Worm (Caenorhabditis elegans) whole organism, L4 larva: Measurements from ENCODE around the gene rict-1.
A peak's percentile ranks its signal among the peaks of the same experiment; 100 is the strongest.

ENCODE experiments used
- D1046.2 ChIP-seq: fragments of 200-800 bp; sonication (Bioruptor generic); IDR thresholded peaks from 2 replicates; pipeline ENCODE4 v1.3.6; 2022; ENCODE audit warnings: missing genetic modification characterization, missing compliant biosample characterization
- F10B5.3 ChIP-seq: sonication (generic microtip); optimal IDR thresholded peaks from 2 replicates; lab custom pipeline; 2016; ENCODE audit warnings: mild to moderate bottlenecking, missing genetic modification characterization, missing compliant biosample characterization
- T20F7.1 ChIP-seq: fragments of 200-800 bp; sonication (Bioruptor generic); optimal IDR thresholded peaks from 2 replicates; lab custom pipeline; 2018; ENCODE audit warnings: mild to moderate bottlenecking, missing genetic modification characterization, missing compliant biosample characterization
- aha-1 ChIP-seq: fragments of 150-350 bp; peaks from one replicate; lab custom pipeline; 2014; ENCODE audit warnings: missing biosample characterization, missing genetic modification characterization
- ama-1 ChIP-seq: fragments of 150-350 bp; optimal IDR thresholded peaks from 2 replicates; lab custom pipeline; 2014; ENCODE audit warnings: inconsistent platforms, mixed read lengths
- ceh-20 ChIP-seq: fragments of 200-800 bp; sonication (Bioruptor generic); IDR thresholded peaks from 2 replicates; pipeline ENCODE4 v1.3.6; 2022; ENCODE audit warnings: missing genetic modification reagents, missing genetic modification characterization, missing compliant biosample characterization
- ceh-28 ChIP-seq: fragments of 150-350 bp; optimal IDR thresholded peaks from 2 replicates; lab custom pipeline; 2014; ENCODE audit warnings: missing biosample characterization, missing genetic modification reagents, missing genetic modification characterization
- ceh-32 ChIP-seq: sonication (generic microtip); optimal IDR thresholded peaks from 2 replicates; lab custom pipeline; 2016; ENCODE audit warnings: mild to moderate bottlenecking, missing genetic modification characterization, missing compliant biosample characterization; ENCODE audit not compliant: poor library complexity
- ceh-44 ChIP-seq: fragments of 200-800 bp; sonication (Bioruptor generic); IDR thresholded peaks from 2 replicates; pipeline ENCODE4 v1.3.6; 2022; ENCODE audit warnings: missing genetic modification reagents, missing genetic modification characterization, missing compliant biosample characterization
- cey-2 ChIP-seq: sonication (generic microtip); optimal IDR thresholded peaks from 3 replicates; lab custom pipeline; 2017; ENCODE audit warnings: missing genetic modification characterization, mild to moderate bottlenecking, missing compliant biosample characterization, antibody characterized with exemption, borderline replicate concordance; ENCODE audit not compliant: insufficient read depth
- daf-12 ChIP-seq: fragments of 150-350 bp; optimal IDR thresholded peaks from 2 replicates; lab custom pipeline; 2014; ENCODE audit warnings: missing biosample characterization, missing genetic modification reagents, missing genetic modification characterization
- daf-16 ChIP-seq, 3 experiments: sonication (generic microtip); optimal IDR thresholded peaks; 2 replicates each; lab custom pipeline; 2016 to 2017; ENCODE audit warnings: missing genetic modification characterization in 3 of 3, missing genetic modification reagents in 3 of 3, mild to moderate bottlenecking in 2 of 3, missing compliant biosample characterization in 2 of 3, missing biosample characterization in 1 of 3, moderate library complexity in 1 of 3
- daf-19 ChIP-seq: fragments of 200-800 bp; sonication (Bioruptor generic); conservative IDR thresholded peaks from 2 replicates; pipeline ENCODE4 v1.3.6; 2022; ENCODE audit warnings: missing genetic modification characterization, missing compliant biosample characterization
- daf-8 ChIP-seq: fragments of 200-800 bp; sonication (Bioruptor generic); IDR thresholded peaks from 2 replicates; pipeline ENCODE4 v1.3.6; 2022; ENCODE audit warnings: missing genetic modification characterization, missing compliant biosample characterization
- dmd-6 ChIP-seq: fragments of 200-800 bp; sonication (Bioruptor generic); IDR thresholded peaks from 2 replicates; pipeline ENCODE4 v1.3.6; 2022; ENCODE audit warnings: missing genetic modification reagents, missing genetic modification characterization, missing compliant biosample characterization
- dve-1 ChIP-seq: sonication (generic microtip); optimal IDR thresholded peaks from 2 replicates; lab custom pipeline; 2017; ENCODE audit warnings: antibody characterized with exemption, mild to moderate bottlenecking, missing genetic modification characterization, missing compliant biosample characterization; ENCODE audit not compliant: insufficient read depth
- egl-43 ChIP-seq: fragments of 200-800 bp; sonication (Bioruptor generic); IDR thresholded peaks from 2 replicates; pipeline ENCODE4 v1.3.6; 2022; ENCODE audit warnings: missing genetic modification reagents, missing genetic modification characterization, missing compliant biosample characterization
- hif-1 ChIP-seq, 2 experiments: sonication (generic microtip); optimal IDR thresholded peaks; 2 replicates each; lab custom pipeline; 2016 to 2017; ENCODE audit warnings: missing compliant biosample characterization in 2 of 2, missing genetic modification characterization in 2 of 2, missing genetic modification reagents in 2 of 2, missing genotype in 2 of 2, mild to moderate bottlenecking in 1 of 2
- hlh-11 ChIP-seq: fragments of 200-800 bp; sonication (Bioruptor generic); optimal IDR thresholded peaks from 2 replicates; lab custom pipeline; 2018; ENCODE audit warnings: mild to moderate bottlenecking, missing genetic modification characterization, missing compliant biosample characterization
- hlh-30 ChIP-seq: sonication (generic microtip); optimal IDR thresholded peaks from 2 replicates; lab custom pipeline; 2017; ENCODE audit warnings: antibody characterized with exemption, mild to moderate bottlenecking, missing genetic modification characterization, missing compliant biosample characterization; ENCODE audit not compliant: insufficient read depth
- jun-1 ChIP-seq: fragments of 150-350 bp; optimal IDR thresholded peaks from 2 replicates; lab custom pipeline; 2014; ENCODE audit warnings: missing biosample characterization, missing genetic modification reagents, missing genetic modification characterization
- lim-7 ChIP-seq: fragments of 200-800 bp; sonication (Bioruptor generic); IDR thresholded peaks from 2 replicates; pipeline ENCODE4 v1.3.6; 2022; ENCODE audit warnings: missing genetic modification characterization, missing compliant biosample characterization
- lin-1 ChIP-seq: fragments of 200-800 bp; sonication (Bioruptor generic); IDR thresholded peaks from 2 replicates; pipeline ENCODE4 v1.3.6; 2022; ENCODE audit warnings: missing genetic modification reagents, missing genetic modification characterization, missing compliant biosample characterization
- lin-13 ChIP-seq: fragments of 150-350 bp; optimal IDR thresholded peaks from 2 replicates; lab custom pipeline; 2014; ENCODE audit warnings: missing biosample characterization, missing genetic modification reagents, missing genetic modification characterization
- lin-15B ChIP-seq: fragments of 150-350 bp; sonication (generic microtip); optimal IDR thresholded peaks from 3 replicates; lab custom pipeline; 2014; ENCODE audit warnings: missing biosample characterization, missing genetic modification characterization
- madf-5 ChIP-seq, 2 experiments: fragments of 200-800 bp; sonication (Bioruptor generic); IDR thresholded peaks; 2 replicates each; pipeline ENCODE4 v1.3.6; 2022; ENCODE audit warnings: missing compliant biosample characterization in 2 of 2, missing genetic modification characterization in 2 of 2
- mdl-1 ChIP-seq, 2 experiments: fragments of 150-350 bp in 1 of 2; sonication (generic microtip) in 1 of 2; optimal IDR thresholded peaks; 2 replicates each; lab custom pipeline; 2014 to 2017; ENCODE audit warnings: missing biosample characterization in 2 of 2, missing genetic modification characterization in 2 of 2
- mxl-2 ChIP-seq: fragments of 200-800 bp; sonication (Bioruptor generic); conservative IDR thresholded peaks from 2 replicates; pipeline ENCODE4 v1.3.6; 2022; ENCODE audit warnings: missing genetic modification reagents, missing genetic modification characterization, missing compliant biosample characterization
- nhr-111 ChIP-seq: fragments of 200-800 bp; sonication (Bioruptor generic); optimal IDR thresholded peaks from 2 replicates; lab custom pipeline; 2018; ENCODE audit warnings: mild to moderate bottlenecking, missing genetic modification characterization, missing compliant biosample characterization
- nhr-237 ChIP-seq: sonication (generic microtip); optimal IDR thresholded peaks from 2 replicates; lab custom pipeline; 2017; ENCODE audit warnings: missing biosample characterization, missing genetic modification characterization
- nhr-28 ChIP-seq: fragments of 150-350 bp; optimal IDR thresholded peaks from 2 replicates; lab custom pipeline; 2014; ENCODE audit warnings: missing biosample characterization, missing genetic modification characterization
- nhr-42 ChIP-seq: fragments of 200-800 bp; sonication (Bioruptor generic); IDR thresholded peaks from 2 replicates; pipeline ENCODE4 v1.3.6; 2022; ENCODE audit warnings: missing genetic modification characterization, missing compliant biosample characterization
- nhr-6 ChIP-seq: fragments of 150-350 bp; optimal IDR thresholded peaks from 2 replicates; lab custom pipeline; 2014; ENCODE audit warnings: missing biosample characterization, missing genetic modification characterization
- nhr-77 ChIP-seq: fragments of 150-350 bp; optimal IDR thresholded peaks from 2 replicates; lab custom pipeline; 2014; ENCODE audit warnings: missing biosample characterization, missing genetic modification characterization
- pha-4 ChIP-seq, 2 experiments: fragments of 150-350 bp in 1 of 2; fragments of 200-800 bp in 1 of 2; sonication (Bioruptor generic) in 1 of 2; IDR thresholded peaks in 1 of 2; optimal IDR thresholded peaks in 1 of 2; 2 replicates each; pipeline versions ENCODE4 v1.3.6 to Lab custom; 2014 to 2022; ENCODE audit warnings: missing genetic modification characterization in 2 of 2, missing genetic modification reagents in 2 of 2, missing biosample characterization in 1 of 2, missing compliant biosample characterization in 1 of 2
- rbr-2 ChIP-seq: sonication (generic microtip); optimal IDR thresholded peaks from 2 replicates; lab custom pipeline; 2016; ENCODE audit warnings: missing genotype, missing genetic modification characterization, missing compliant biosample characterization
- sdz-12 ChIP-seq: fragments of 200-800 bp; sonication (Bioruptor generic); optimal IDR thresholded peaks from 2 replicates; lab custom pipeline; 2018; ENCODE audit warnings: mild to moderate bottlenecking, missing genetic modification characterization, missing compliant biosample characterization
- set-16 ChIP-seq: fragments of 200-800 bp; sonication (Bioruptor generic); IDR thresholded peaks from 2 replicates; pipeline ENCODE4 v1.3.6; 2022; ENCODE audit warnings: missing genetic modification reagents, missing genetic modification characterization, missing compliant biosample characterization
- spr-1 ChIP-seq: sonication (generic microtip); optimal IDR thresholded peaks from 2 replicates; lab custom pipeline; 2016; ENCODE audit warnings: mild to moderate bottlenecking, missing genetic modification characterization, missing compliant biosample characterization
- unc-62 ChIP-seq, 3 experiments: fragments of 150-350 bp in 1 of 3; sonication (generic microtip); optimal IDR thresholded peaks in 2 of 3; peaks in 1 of 3; 1 replicate in 1 of 3; 2 replicates in 2 of 3; lab custom pipeline; 2014 to 2017; ENCODE audit warnings: missing biosample characterization in 3 of 3, missing genetic modification characterization in 3 of 3, missing genetic modification reagents in 3 of 3, missing genotype in 1 of 3
- zag-1 ChIP-seq: fragments of 150-350 bp; optimal IDR thresholded peaks from 2 replicates; lab custom pipeline; 2014; ENCODE audit warnings: missing biosample characterization, missing genetic modification characterization

rict-1 gene

DNA sequence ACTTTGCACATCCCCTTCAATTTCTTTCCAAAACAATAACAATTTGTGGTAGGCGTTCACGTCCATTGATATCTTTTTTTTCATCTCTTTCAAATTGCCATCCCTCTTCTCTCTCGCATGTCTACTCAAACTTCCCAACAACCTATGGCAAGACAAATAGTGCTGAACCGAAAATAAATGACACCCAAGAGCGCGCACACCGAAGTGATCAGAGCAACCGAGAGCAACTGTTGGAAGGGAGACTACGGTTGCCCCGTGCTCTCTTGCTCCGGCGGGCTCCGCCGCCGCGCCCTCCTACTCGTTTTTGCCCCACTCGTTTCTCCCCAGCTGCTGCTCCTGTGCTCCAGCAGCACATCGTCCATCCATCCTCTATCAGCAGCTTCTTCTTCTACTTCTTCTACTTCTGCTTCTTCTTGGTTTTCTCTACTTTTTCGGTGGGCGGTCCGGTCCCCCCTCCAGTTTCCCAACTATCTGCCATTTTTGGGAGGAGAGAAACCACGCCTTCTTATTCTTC, 49.8 kb downstream of the rict-1 start (continued):
- TF ChIP-seq cey-2 (tag; lab: Kevin White, UChicago) (no peak), rbr-2 (tag; lab: Kevin White, UChicago) (no peak), daf-16 (GFP tag; optimal IDR thresholded peaks at IDR 0.05; lab: Kevin White, UChicago) (peak in 1 of 2 experiments; percentile 33), daf-16 (tag; optimal IDR thresholded peaks at IDR 0.05; lab: Kevin White, UChicago) (no peak), lim-7 (GFP tag; lab: Robert Waterston, UW) (no peak)

ce11 chrII:13065251-13065650, 51.4 kb downstream of the rict-1 start:
- TF ChIP-seq T20F7.1 (GFP tag; lab: Kevin White, UChicago) (no peak), spr-1 (no peak), set-16 (GFP tag; lab: Robert Waterston, UW) (no peak), hlh-11 (tag; lab: Kevin White, UChicago) (peak; percentile 38), hlh-30 (peak; percentile 51), nhr-237 (tag; lab: Kevin White, UChicago) (no peak), daf-12 (tag; lab: Kevin White, UChicago) (no peak), ceh-28 (no peak), mdl-1 (tag; optimal IDR thresholded peaks at IDR 0.05; lab: Kevin White, UChicago) (peak in 1 of 2 experiments; percentile 73), sdz-12 (no peak), lim-7 (GFP tag; lab: Robert Waterston, UW) (no peak), madf-5 (GFP tag; IDR thresholded peaks at IDR 0.05; lab: Robert Waterston, UW) (no peak), nhr-42 (GFP tag; lab: Robert Waterston, UW) (no peak), zag-1 (tag; lab: Kevin White, UChicago) (no peak), aha-1 (no peak), unc-62 (GFP tag; optimal IDR thresholded peaks at IDR 0.05 in 1 of 2; lab: Kevin White, UChicago) (peak in 1 of 2 experiments; percentile 74), unc-62 (tag; optimal IDR thresholded peaks at IDR 0.05; lab: Kevin White, UChicago) (no peak), nhr-6 (tag; lab: Kevin White, UChicago) (no peak), nhr-111 (GFP tag; lab: Kevin White, UChicago) (no peak), pha-4 (GFP tag; IDR thresholded peaks at IDR 0.05; lab: Robert Waterston, UW) (no peak), pha-4 (tag; optimal IDR thresholded peaks at IDR 0.05; lab: Kevin White, UChicago) (no peak), F10B5.3 (tag; lab: Kevin White, UChicago) (no peak), daf-16 (GFP tag; optimal IDR thresholded peaks at IDR 0.05; lab: Kevin White, UChicago) (peak in 1 of 2 experiments; percentile 63), daf-16 (tag; optimal IDR thresholded peaks at IDR 0.05; lab: Kevin White, UChicago) (no peak), ceh-20 (peak; percentile 30; the same call in 1 of the 2 replicates), hif-1 (tag; optimal IDR thresholded peaks at IDR 0.05; lab: Kevin White, UChicago) (peak in 1 of 2 experiments; percentile 71), daf-19 (GFP tag; lab: Robert Waterston, UW) (no peak), rbr-2 (tag; lab: Kevin White, UChicago) (peak; percentile 3), ceh-44 (no peak), lin-15B (tag; lab: Kevin White, UChicago) (no peak), daf-8 (GFP tag; lab: Robert Waterston, UW) (no peak), mxl-2 (GFP tag; lab: Robert Waterston, UW) (no peak)
- TF ChIP-seq, all 104 proteins: peak for 8

ce11 chrII:13059196-13059595, 57.4 kb downstream of the rict-1 start:
- TF ChIP-seq jun-1 (tag; lab: Kevin White, UChicago), result no peak
- no peak for TF ChIP-seq D1046.2
- TF ChIP-seq nhr-28 (tag; lab: Kevin White, UChicago), result no peak
- no peak for TF ChIP-seq egl-43
- no peak for TF ChIP-seq dve-1 (tag; lab: Kevin White, UChicago)
- no peak for TF ChIP-seq ceh-32 (tag; lab: Kevin White, UChicago)
- TF ChIP-seq nhr-77, result no peak
- no peak for TF ChIP-seq ama-1 (lab: Kevin White, UChicago)
- TF ChIP-seq dmd-6, result 0 out of 2 replicates have a peak, but pooled peaks have one; percentile 8
- peak; percentile 70 for TF ChIP-seq set-16 (GFP tag; lab: Robert Waterston, UW)
- no peak for TF ChIP-seq lin-1
- TF ChIP-seq lin-13 (GFP tag; lab: Kevin White, UChicago), result no peak
